Fruit fly (Drosophila melanogaster): ENCODE results near the gene CG4452.

- no peak for TF ChIP-seq Dfd (GFP tag; optimal IDR thresholded peaks at IDR 0.05)
- peak; percentile 23 to 25 for TF ChIP-seq dl (GFP tag; optimal IDR thresholded peaks at IDR 0.05; ENCODE audit: insufficient read depth in 1 of 2, partially characterized antibody in 2 of 2)
- TF ChIP-seq Mio (GFP tag; optimal IDR thresholded peaks at IDR 0.05): peak; percentile 30
- peak; percentile 60 for TF ChIP-seq dmrt93B (GFP tag; optimal IDR thresholded peaks at IDR 0.05)
- peak; percentile 89 for TF ChIP-seq Sp1 (GFP tag; optimal IDR thresholded peaks at IDR 0.05)
- peak; percentile 86 for TF ChIP-seq CG32264 (GFP tag; optimal IDR thresholded peaks at IDR 0.05)
- TF ChIP-seq Abd-B (GFP tag; optimal IDR thresholded peaks at IDR 0.05): no peak
- peak; percentile 66 for TF ChIP-seq Dif (GFP tag; optimal IDR thresholded peaks at IDR 0.05; ENCODE audit: partially characterized antibody)
- no peak for TF ChIP-seq CrebA (GFP tag; optimal IDR thresholded peaks at IDR 0.05; ENCODE audit: borderline replicate concordance)
- TF ChIP-seq usp (GFP tag; optimal IDR thresholded peaks at IDR 0.05): no peak
- TF ChIP-seq psq (GFP tag; optimal IDR thresholded peaks at IDR 0.05): peak; percentile 94
- no peak for TF ChIP-seq tai (GFP tag; optimal IDR thresholded peaks at IDR 0.05)
- peak; percentile 96 for TF ChIP-seq ey (GFP tag; optimal IDR thresholded peaks at IDR 0.05)
Observed at dm6 chr3L:9377198-9378035, 10.2 kb downstream of the CG4452 start, which contains the start of gene Hsp26.
